Worm (Caenorhabditis elegans) whole organism, L3 larva: ENCODE data around the gene clec-9.

Experiments used
- R02D3.7 ChIP-seq: fragments of 150-350 bp; optimal IDR thresholded peaks from 2 replicates; lab custom pipeline; 2014; ENCODE audit warnings: missing biosample characterization, missing genetic modification characterization
- ZK546.5 ChIP-seq: sonication (generic microtip); optimal IDR thresholded peaks from 2 replicates; lab custom pipeline; 2017; ENCODE audit warnings: missing biosample characterization, missing genetic modification characterization
- aly-2 ChIP-seq: fragments of 150-350 bp; optimal IDR thresholded peaks from 2 replicates; lab custom pipeline; 2014; ENCODE audit warnings: missing biosample characterization, missing genetic modification characterization
- ama-1 ChIP-seq: fragments of 150-350 bp; optimal IDR thresholded peaks from 2 replicates; lab custom pipeline; 2018
- ceh-16 ChIP-seq: sonication (generic microtip); optimal IDR thresholded peaks from 2 replicates; lab custom pipeline; 2017; ENCODE audit warnings: missing biosample characterization, missing genetic modification characterization
- ceh-28 ChIP-seq: fragments of 150-350 bp; optimal IDR thresholded peaks from 2 replicates; lab custom pipeline; 2014; ENCODE audit warnings: missing biosample characterization, missing genetic modification reagents, missing genetic modification characterization
- ceh-82 ChIP-seq: fragments of 150-350 bp; optimal IDR thresholded peaks from 2 replicates; lab custom pipeline; 2014; ENCODE audit warnings: missing biosample characterization, missing genetic modification characterization
- daf-12 ChIP-seq: fragments of 150-350 bp; optimal IDR thresholded peaks from 2 replicates; lab custom pipeline; 2014; ENCODE audit warnings: missing biosample characterization, missing genetic modification reagents, missing genetic modification characterization
- egl-5 ChIP-seq: fragments of 150-350 bp; optimal IDR thresholded peaks from 2 replicates; lab custom pipeline; 2017; ENCODE audit warnings: missing biosample characterization, missing genetic modification reagents, missing genetic modification characterization, inconsistent platforms
- elt-1 ChIP-seq: fragments of 150-350 bp; optimal IDR thresholded peaks from 2 replicates; lab custom pipeline; 2014; ENCODE audit warnings: missing biosample characterization, missing genetic modification characterization
- elt-2 ChIP-seq: sonication (generic microtip); optimal IDR thresholded peaks from 2 replicates; lab custom pipeline; 2016; ENCODE audit warnings: missing genetic modification reagents, mild to moderate bottlenecking, missing genetic modification characterization, missing compliant biosample characterization
- elt-3 ChIP-seq, 3 experiments: fragments of 150-350 bp in 1 of 3; sonication (generic microtip) in 2 of 3; optimal IDR thresholded peaks; 2 replicates in 2 of 3; 4 replicates in 1 of 3; lab custom pipeline; 2014 to 2017; ENCODE audit warnings: missing biosample characterization in 3 of 3, missing genetic modification characterization in 3 of 3
- fkh-2 ChIP-seq: fragments of 150-350 bp; optimal IDR thresholded peaks from 2 replicates; lab custom pipeline; 2014; ENCODE audit warnings: missing biosample characterization, missing genetic modification reagents, missing genetic modification characterization
- fos-1 ChIP-seq: fragments of 150-350 bp; optimal IDR thresholded peaks from 2 replicates; lab custom pipeline; 2014; ENCODE audit warnings: missing biosample characterization, missing genetic modification characterization
- hmg-11 ChIP-seq: sonication (generic microtip); optimal IDR thresholded peaks from 2 replicates; lab custom pipeline; 2016; ENCODE audit warnings: missing genetic modification characterization, missing compliant biosample characterization
- jun-1 ChIP-seq: fragments of 150-350 bp; optimal IDR thresholded peaks from 2 replicates; lab custom pipeline; 2014; ENCODE audit warnings: missing biosample characterization, missing genetic modification reagents, missing genetic modification characterization
- lin-39 ChIP-seq: fragments of 150-350 bp; optimal IDR thresholded peaks from 2 replicates; lab custom pipeline; 2018; ENCODE audit warnings: missing biosample characterization, missing genetic modification reagents, missing genetic modification characterization
- lsy-12 ChIP-seq: sonication (generic microtip); optimal IDR thresholded peaks from 2 replicates; lab custom pipeline; 2016; ENCODE audit warnings: mild to moderate bottlenecking, missing genetic modification characterization, missing compliant biosample characterization
- mdl-1 ChIP-seq: fragments of 150-350 bp; optimal IDR thresholded peaks from 2 replicates; lab custom pipeline; 2014; ENCODE audit warnings: missing biosample characterization, missing genetic modification characterization
- nfya-1 ChIP-seq: sonication (generic microtip); optimal IDR thresholded peaks from 2 replicates; lab custom pipeline; 2017; ENCODE audit warnings: missing genetic modification characterization, mild to moderate bottlenecking, missing compliant biosample characterization, antibody characterized with exemption, moderate library complexity; ENCODE audit not compliant: insufficient read depth
- nhr-11 ChIP-seq: fragments of 150-350 bp; optimal IDR thresholded peaks from 2 replicates; lab custom pipeline; 2014; ENCODE audit warnings: missing biosample characterization, missing genetic modification characterization
- nhr-12 ChIP-seq: fragments of 150-350 bp; optimal IDR thresholded peaks from 2 replicates; lab custom pipeline; 2014; ENCODE audit warnings: missing biosample characterization, missing genetic modification characterization
- nhr-23 ChIP-seq: fragments of 150-350 bp; optimal IDR thresholded peaks from 2 replicates; lab custom pipeline; 2014; ENCODE audit warnings: missing biosample characterization, missing genetic modification reagents, missing genetic modification characterization
- nhr-237 ChIP-seq: fragments of 150-350 bp; optimal IDR thresholded peaks from 2 replicates; lab custom pipeline; 2014; ENCODE audit warnings: missing biosample characterization, missing genetic modification characterization
- nhr-43 ChIP-seq: sonication (generic microtip); optimal IDR thresholded peaks from 2 replicates; lab custom pipeline; 2016; ENCODE audit warnings: mild to moderate bottlenecking, missing genetic modification characterization, missing compliant biosample characterization; ENCODE audit not compliant: poor library complexity, severe bottlenecking
- nhr-67 ChIP-seq: fragments of 150-350 bp; optimal IDR thresholded peaks from 2 replicates; lab custom pipeline; 2014; ENCODE audit warnings: missing biosample characterization, missing genetic modification characterization
- nhr-76 ChIP-seq: fragments of 150-350 bp; sonication (generic microtip); optimal IDR thresholded peaks from 5 replicates; lab custom pipeline; 2014; ENCODE audit warnings: missing biosample characterization, missing genetic modification characterization
- nhr-77 ChIP-seq: fragments of 150-350 bp; optimal IDR thresholded peaks from 2 replicates; lab custom pipeline; 2014; ENCODE audit warnings: missing biosample characterization, missing genetic modification characterization
- pqm-1 ChIP-seq: fragments of 150-350 bp; optimal IDR thresholded peaks from 2 replicates; lab custom pipeline; 2017; ENCODE audit warnings: missing biosample characterization, missing genetic modification characterization, inconsistent platforms
- sea-2 ChIP-seq: fragments of 150-350 bp; sonication (generic microtip); optimal IDR thresholded peaks from 4 replicates; lab custom pipeline; 2014; ENCODE audit warnings: missing biosample characterization, missing genetic modification reagents, missing genetic modification characterization
- snpc-4 ChIP-seq: fragments of 150-350 bp; optimal IDR thresholded peaks from 2 replicates; lab custom pipeline; 2014; ENCODE audit warnings: missing biosample characterization, missing genetic modification characterization
- tbx-2 ChIP-seq: sonication (generic microtip); optimal IDR thresholded peaks from 2 replicates; lab custom pipeline; 2016; ENCODE audit warnings: mild to moderate bottlenecking, missing genetic modification characterization, missing compliant biosample characterization
- unc-62 ChIP-seq: fragments of 150-350 bp; sonication (generic microtip); optimal IDR thresholded peaks from 4 replicates; lab custom pipeline; 2014; ENCODE audit warnings: missing biosample characterization, missing genetic modification reagents, missing genetic modification characterization
- zag-1 ChIP-seq: fragments of 150-350 bp; optimal IDR thresholded peaks from 2 replicates; lab custom pipeline; 2014; ENCODE audit warnings: missing biosample characterization, missing genetic modification characterization
- ztf-11 ChIP-seq: fragments of 150-350 bp; optimal IDR thresholded peaks from 2 replicates; lab custom pipeline; 2014; ENCODE audit warnings: missing biosample characterization, missing genetic modification characterization
- ztf-4 ChIP-seq: fragments of 150-350 bp; optimal IDR thresholded peaks from 2 replicates; lab custom pipeline; 2014; ENCODE audit warnings: missing biosample characterization, missing genetic modification characterization

The clec-9 gene

ce11 chrV:16739100-16739499, 32.7 kb upstream of the clec-9 start, which contains the start of the genes clec-29 and clec-39:
Gene clec-29, minus strand, starts transcription at chrV:16739200.
Gene clec-39, plus strand, starts transcription at chrV:16739268.
- no peak for TF ChIP-seq lsy-12 (tag; lab: Kevin White, UChicago)
- TF ChIP-seq nhr-43 (tag; lab: Kevin White, UChicago), result no peak
- no peak for TF ChIP-seq daf-12 (tag; lab: Kevin White, UChicago)
- no peak for TF ChIP-seq ceh-82
- no peak for TF ChIP-seq ztf-4
- TF ChIP-seq elt-2 (tag; lab: Kevin White, UChicago), result no peak
- TF ChIP-seq zag-1 (tag; lab: Kevin White, UChicago), result no peak
- no peak for TF ChIP-seq nhr-77 (tag; lab: Kevin White, UChicago)
- no peak for TF ChIP-seq ztf-11 (tag; lab: Kevin White, UChicago)
- TF ChIP-seq nhr-11 (tag; lab: Kevin White, UChicago), result no peak
- TF ChIP-seq unc-62 (GFP tag; lab: Kevin White, UChicago), result no peak
- TF ChIP-seq elt-1, result no peak
- no peak for TF ChIP-seq egl-5
- no peak for TF ChIP-seq nhr-67 (tag; lab: Kevin White, UChicago)
- TF ChIP-seq pqm-1 (tag; lab: Kevin White, UChicago), result no peak
- no peak for TF ChIP-seq R02D3.7 (tag; lab: Kevin White, UChicago)
- no peak for TF ChIP-seq nhr-76 (tag; lab: Kevin White, UChicago)
- no peak for TF ChIP-seq ZK546.5 (tag; lab: Kevin White, UChicago)
- TF ChIP-seq, all 47 proteins: peak for 0

ce11 chrV:16735518-16735917, 29.1 kb upstream of the clec-9 start, which contains the start of the genes clec-38 and clec-34:
Gene clec-38, minus strand, starts transcription at chrV:16735618.
Gene clec-34, plus strand, starts transcription at chrV:16735765.
- no peak for TF ChIP-seq hmg-11 (tag; lab: Kevin White, UChicago)
- TF ChIP-seq R02D3.7 (tag; lab: Kevin White, UChicago), result no peak
- TF ChIP-seq ceh-16 (tag; lab: Kevin White, UChicago), result no peak
- TF ChIP-seq lin-39, result no peak
- no peak for TF ChIP-seq sea-2
- no peak for TF ChIP-seq ama-1 (lab: Kevin White, UChicago)
- TF ChIP-seq snpc-4 (tag; lab: Kevin White, UChicago), result no peak
- TF ChIP-seq aly-2 (tag; lab: Kevin White, UChicago), result no peak
- no peak for TF ChIP-seq egl-5
- TF ChIP-seq ZK546.5 (tag; lab: Kevin White, UChicago), result no peak

- no peak for TF ChIP-seq jun-1
Measured at ce11 chrV:16733681-16734080, 27.2 kb upstream of the clec-9 start, which contains the start of gene T25E12.16. Gene T25E12.16, minus strand, starts transcription at chrV:16733781.

- TF ChIP-seq nhr-77 (tag; lab: Kevin White, UChicago) (no peak), nhr-67 (tag; lab: Kevin White, UChicago) (no peak), ceh-16 (tag; lab: Kevin White, UChicago) (no peak), tbx-2 (tag; lab: Kevin White, UChicago) (no peak), ceh-82 (no peak), jun-1 (no peak), R02D3.7 (tag; lab: Kevin White, UChicago) (no peak), aly-2 (tag; lab: Kevin White, UChicago) (no peak), nhr-237 (no peak), nhr-12 (tag; lab: Kevin White, UChicago) (no peak), ceh-28 (no peak), nhr-23 (no peak), elt-3 (tag; optimal IDR thresholded peaks at IDR 0.05; lab: Kevin White, UChicago) (no peak)
Measured at ce11 chrV:16731600-16731999, 25.2 kb upstream of the clec-9 start, which contains the start of gene srz-100. Gene srz-100, plus strand, starts transcription at chrV:16731900.

ce11 chrV:16729961-16730360, 23.5 kb upstream of the clec-9 start, which contains the start of gene srz-99:
Gene srz-99, plus strand, starts transcription at chrV:16730261.
- TF ChIP-seq nfya-1 (tag; lab: Kevin White, UChicago), result no peak
- no peak for TF ChIP-seq nhr-237
- no peak for TF ChIP-seq ztf-4
- TF ChIP-seq ceh-82, result no peak
- no peak for TF ChIP-seq snpc-4 (tag; lab: Kevin White, UChicago)
- TF ChIP-seq fos-1 (tag; lab: Kevin White, UChicago), result no peak
- no peak for TF ChIP-seq elt-2 (tag; lab: Kevin White, UChicago)
- TF ChIP-seq lsy-12 (tag; lab: Kevin White, UChicago), result no peak
- TF ChIP-seq elt-1, result no peak
- no peak for TF ChIP-seq jun-1
- no peak for TF ChIP-seq nhr-11 (tag; lab: Kevin White, UChicago)
- no peak for TF ChIP-seq nhr-12 (tag; lab: Kevin White, UChicago)
- TF ChIP-seq mdl-1 (tag; lab: Kevin White, UChicago), result no peak
- no peak for TF ChIP-seq sea-2
- TF ChIP-seq fkh-2, result no peak
- TF ChIP-seq, all 47 proteins: peak for 0
